Fruit fly (Drosophila melanogaster) whole organism, embryonic: ENCODE data around the gene Gcna.

Experiments used
- CG10274 ChIP-seq: fragments of 200-800 bp; sonication (Bioruptor generic); optimal IDR thresholded peaks from 3 replicates; lab custom pipeline; 2017; ENCODE audit warnings: missing biosample characterization, mild to moderate bottlenecking, missing genetic modification characterization
- CG11085 ChIP-seq: fragments of 200-800 bp; sonication (Bioruptor generic); IDR thresholded peaks from 2 replicates; pipeline ENCODE4 v1.3.6; 2022; ENCODE audit warnings: missing biosample characterization, missing genetic modification characterization
- CG12219 ChIP-seq: fragments of 200-800 bp; sonication (Bioruptor generic); optimal IDR thresholded peaks from 3 replicates; lab custom pipeline; 2018; ENCODE audit warnings: missing biosample characterization, mild to moderate bottlenecking, missing genetic modification characterization
- CG12299 ChIP-seq: fragments of 200-800 bp; sonication (Bioruptor generic); optimal IDR thresholded peaks from 2 replicates; lab custom pipeline; 2018; ENCODE audit warnings: missing biosample characterization, mild to moderate bottlenecking, missing genetic modification characterization
- CG12391 ChIP-seq: fragments of 200-800 bp; sonication (Bioruptor generic); optimal IDR thresholded peaks from 3 replicates; lab custom pipeline; 2018; ENCODE audit warnings: missing biosample characterization, mild to moderate bottlenecking, missing genetic modification characterization, moderate library complexity
- CG14014 ChIP-seq: fragments of 200-800 bp; sonication (Bioruptor generic); IDR thresholded peaks from 2 replicates; pipeline ENCODE4 v1.3.6; 2022; ENCODE audit warnings: missing biosample characterization, missing genetic modification characterization
- CG15601 ChIP-seq: fragments of 200-800 bp; sonication (Bioruptor generic); optimal IDR thresholded peaks from 3 replicates; lab custom pipeline; 2019; ENCODE audit warnings: missing biosample characterization, mild to moderate bottlenecking, missing genetic modification characterization, moderate library complexity
- CG1602 ChIP-seq: fragments of 200-800 bp; sonication (Bioruptor generic); optimal IDR thresholded peaks from 3 replicates; lab custom pipeline; 2016; ENCODE audit warnings: missing biosample characterization, missing genetic modification characterization
- CG16813 ChIP-seq: fragments of 200-800 bp; sonication (Bioruptor generic); IDR thresholded peaks from 3 replicates; pipeline ENCODE4 v1.3.6; 2022; ENCODE audit warnings: missing biosample characterization, missing genetic modification characterization; ENCODE audit not compliant: partially characterized antibody
- CG18262 ChIP-seq: fragments of 200-800 bp; optimal IDR thresholded peaks from 3 replicates; lab custom pipeline; 2019; ENCODE audit warnings: missing biosample characterization, mild to moderate bottlenecking, missing genetic modification characterization, moderate library complexity
- CG30020 ChIP-seq: fragments of 200-800 bp; optimal IDR thresholded peaks from 2 replicates; lab custom pipeline; 2019; ENCODE audit warnings: missing biosample characterization, mild to moderate bottlenecking, missing genetic modification characterization, moderate library complexity
- CG30403 ChIP-seq: fragments of 200-800 bp; sonication (Bioruptor generic); optimal IDR thresholded peaks from 3 replicates; lab custom pipeline; 2016; ENCODE audit warnings: missing biosample characterization, missing genetic modification characterization
- CG32772 ChIP-seq: fragments of 200-800 bp; sonication (Bioruptor generic); IDR thresholded peaks from 2 replicates; pipeline ENCODE4 v1.3.6; 2022; ENCODE audit warnings: missing biosample characterization, missing genetic modification characterization
- CG4360 ChIP-seq: fragments of 200-800 bp; sonication (Bioruptor generic); IDR thresholded peaks from 2 replicates; pipeline ENCODE4 v1.3.6; 2022; ENCODE audit warnings: missing biosample characterization, missing genetic modification characterization
- CG4854 ChIP-seq: fragments of 200-800 bp; sonication (Bioruptor generic); optimal IDR thresholded peaks from 2 replicates; lab custom pipeline; 2016; ENCODE audit warnings: missing biosample characterization, missing genetic modification characterization, inconsistent platforms
- CG6175 ChIP-seq: fragments of 200-800 bp; sonication (Bioruptor generic); IDR thresholded peaks from 3 replicates; pipeline ENCODE4 v1.3.6; 2022; ENCODE audit warnings: missing biosample characterization, missing genetic modification characterization
- CG7839 ChIP-seq: fragments of 200-800 bp; sonication (Bioruptor generic); optimal IDR thresholded peaks from 3 replicates; lab custom pipeline; 2018; ENCODE audit warnings: missing biosample characterization, mild to moderate bottlenecking, missing genetic modification characterization, moderate library complexity
- CG8478 ChIP-seq: fragments of >200 bp; optimal IDR thresholded peaks from 2 replicates; lab custom pipeline; 2018
- CG8765 ChIP-seq: fragments of 200-800 bp; sonication (Bioruptor generic); IDR thresholded peaks from 2 replicates; pipeline ENCODE4 v1.3.6; 2022; ENCODE audit warnings: missing biosample characterization, missing genetic modification characterization
- CG9609 ChIP-seq: fragments of 200-800 bp; sonication (Bioruptor generic); optimal IDR thresholded peaks from 3 replicates; lab custom pipeline; 2016; ENCODE audit warnings: missing biosample characterization, missing genetic modification characterization
- CG9876 ChIP-seq: fragments of 200-800 bp; sonication (Bioruptor generic); optimal IDR thresholded peaks from 2 replicates; lab custom pipeline; 2016; ENCODE audit warnings: missing biosample characterization, missing genetic modification characterization
- CG9932 ChIP-seq: fragments of 200-800 bp; sonication (Bioruptor generic); IDR thresholded peaks from 2 replicates; pipeline ENCODE4 v1.3.6; 2022; ENCODE audit warnings: missing biosample characterization, missing genetic modification characterization
- D19B ChIP-seq: fragments of 200-800 bp; sonication (Bioruptor generic); optimal IDR thresholded peaks from 2 replicates; lab custom pipeline; 2017; ENCODE audit warnings: missing biosample characterization, mild to moderate bottlenecking, missing genetic modification characterization
- Eip74EF ChIP-seq, 2 experiments: fragments of 200-800 bp in 1 of 2; fragments of >200 bp in 1 of 2; sonication (Bioruptor generic) in 1 of 2; optimal IDR thresholded peaks; 2 replicates each; lab custom pipeline; 2017 to 2019; ENCODE audit warnings: missing biosample characterization in 2 of 2, missing genetic modification characterization in 2 of 2, mild to moderate bottlenecking in 1 of 2, moderate library complexity in 1 of 2
- Ets97D ChIP-seq: fragments of 200-800 bp; sonication (Bioruptor generic); optimal IDR thresholded peaks from 3 replicates; lab custom pipeline; 2016; ENCODE audit warnings: missing biosample characterization, missing genetic modification characterization
- Fer1 ChIP-seq: fragments of 200-800 bp; sonication (Bioruptor generic); optimal IDR thresholded peaks from 2 replicates; lab custom pipeline; 2017; ENCODE audit warnings: missing biosample characterization, mild to moderate bottlenecking, missing genetic modification characterization
- Gug ChIP-seq: fragments of 200-800 bp; sonication (Bioruptor generic); IDR thresholded peaks from 4 replicates; pipeline ENCODE4 v1.3.6; 2022; ENCODE audit warnings: missing biosample characterization, missing genetic modification characterization
- HLH3B ChIP-seq: fragments of 200-800 bp; sonication (Bioruptor generic); IDR thresholded peaks from 2 replicates; pipeline ENCODE4 v1.3.6; 2022; ENCODE audit warnings: missing biosample characterization, missing genetic modification characterization
- MTF-1 ChIP-seq: fragments of 200-800 bp; sonication (Bioruptor generic); optimal IDR thresholded peaks from 2 replicates; lab custom pipeline; 2018; ENCODE audit warnings: missing biosample characterization, mild to moderate bottlenecking, missing genetic modification characterization, borderline replicate concordance
- Mrtf ChIP-seq: fragments of 200-800 bp; sonication (Bioruptor generic); IDR thresholded peaks from 3 replicates; pipeline ENCODE4 v1.3.6; 2022; ENCODE audit warnings: missing biosample characterization, missing genetic modification characterization
- NC2α ChIP-seq: fragments of 200-800 bp; sonication (Bioruptor generic); optimal IDR thresholded peaks from 2 replicates; lab custom pipeline; 2016; ENCODE audit warnings: missing biosample characterization, missing genetic modification characterization
- Opbp ChIP-seq: fragments of 200-800 bp; sonication (Bioruptor generic); IDR thresholded peaks from 3 replicates; pipeline ENCODE4 v1.3.6; 2022; ENCODE audit warnings: missing biosample characterization, missing genetic modification characterization; ENCODE audit not compliant: partially characterized antibody
- Poxn ChIP-seq: fragments of 200-800 bp; sonication (Bioruptor generic); IDR thresholded peaks from 2 replicates; pipeline ENCODE4 v1.3.6; 2022; ENCODE audit warnings: missing biosample characterization, missing genetic modification characterization
- Six4 ChIP-seq: fragments of 200-800 bp; sonication (Bioruptor generic); optimal IDR thresholded peaks from 2 replicates; lab custom pipeline; 2016; ENCODE audit warnings: missing biosample characterization, missing genetic modification characterization
- Xrp1 ChIP-seq: fragments of 200-800 bp; sonication (Bioruptor generic); IDR thresholded peaks from 2 replicates; pipeline ENCODE4 v1.3.6; 2022; ENCODE audit warnings: missing biosample characterization, missing genetic modification characterization
- dimm ChIP-seq: fragments of 200-800 bp; sonication (Bioruptor generic); IDR thresholded peaks from 2 replicates; pipeline ENCODE4 v1.3.6; 2022; ENCODE audit warnings: missing biosample characterization, missing genetic modification characterization
- eve ChIP-seq, 2 experiments: fragments of >200 bp; optimal IDR thresholded peaks; 2 replicates each; lab custom pipeline; 2017; ENCODE audit warnings: missing biosample characterization in 2 of 2, missing genetic modification characterization in 2 of 2
- exex ChIP-seq: fragments of 200-800 bp; sonication (Bioruptor generic); optimal IDR thresholded peaks from 4 replicates; lab custom pipeline; 2018; ENCODE audit warnings: missing biosample characterization, mild to moderate bottlenecking, missing genetic modification characterization, moderate library complexity
- ftz-f1 ChIP-seq: fragments of 200-800 bp; sonication (Bioruptor generic); optimal IDR thresholded peaks from 2 replicates; lab custom pipeline; 2016; ENCODE audit warnings: missing biosample characterization, missing genetic modification characterization
- gcm ChIP-seq: fragments of 200-800 bp; sonication (Bioruptor generic); optimal IDR thresholded peaks from 2 replicates; lab custom pipeline; 2019; ENCODE audit warnings: missing biosample characterization, mild to moderate bottlenecking, missing genetic modification characterization, moderate library complexity
- hbn ChIP-seq: fragments of 200-800 bp; sonication (Bioruptor generic); IDR thresholded peaks from 2 replicates; pipeline ENCODE4 v1.3.6; 2022; ENCODE audit warnings: missing biosample characterization, missing genetic modification characterization; ENCODE audit not compliant: partially characterized antibody
- hkb ChIP-seq, 2 experiments: fragments of 200-800 bp in 1 of 2; fragments of >200 bp in 1 of 2; sonication (Bioruptor generic) in 1 of 2; IDR thresholded peaks in 1 of 2; optimal IDR thresholded peaks in 1 of 2; 2 replicates each; pipeline versions ENCODE4 v1.3.6 to Lab custom; 2017 to 2022; ENCODE audit warnings: missing biosample characterization in 1 of 2, missing genetic modification characterization in 1 of 2
- ind ChIP-seq: fragments of 200-800 bp; sonication (Bioruptor generic); optimal IDR thresholded peaks from 3 replicates; lab custom pipeline; 2016; ENCODE audit warnings: missing biosample characterization, missing genetic modification characterization
- lab ChIP-seq: fragments of 200-800 bp; sonication (Bioruptor generic); optimal IDR thresholded peaks from 3 replicates; lab custom pipeline; 2017; ENCODE audit warnings: missing biosample characterization, missing genetic modification characterization, mild to moderate bottlenecking, moderate library complexity, missing genetic modification reagents
- maf-S ChIP-seq: fragments of 200-800 bp; sonication (Bioruptor generic); optimal IDR thresholded peaks from 2 replicates; lab custom pipeline; 2016; ENCODE audit warnings: missing biosample characterization, missing genetic modification characterization
- pan ChIP-seq, 4 experiments: fragments of >200 bp in 3 of 4; fragments of 200-800 bp in 1 of 4; sonication (Bioruptor generic) in 1 of 4; optimal IDR thresholded peaks in 3 of 4; IDR thresholded peaks in 1 of 4; 2 replicates each; pipeline versions ENCODE4 v1.3.6 to Lab custom; 2017 to 2022; ENCODE audit warnings: missing biosample characterization in 2 of 4, missing genetic modification characterization in 2 of 4, mixed read lengths in 1 of 4
- ranshi ChIP-seq: fragments of 200-800 bp; sonication (Bioruptor generic); IDR thresholded peaks from 2 replicates; pipeline ENCODE4 v1.3.6; 2022; ENCODE audit warnings: missing biosample characterization, missing genetic modification characterization
- shn ChIP-seq: fragments of 200-800 bp; sonication (Bioruptor generic); optimal IDR thresholded peaks from 3 replicates; lab custom pipeline; 2016; ENCODE audit warnings: missing biosample characterization, missing genetic modification characterization
- vfl ChIP-seq: fragments of 200-800 bp; sonication (Bioruptor generic); optimal IDR thresholded peaks from 2 replicates; lab custom pipeline; 2016; ENCODE audit warnings: missing biosample characterization, missing genetic modification characterization

Gene Gcna

DNA sequence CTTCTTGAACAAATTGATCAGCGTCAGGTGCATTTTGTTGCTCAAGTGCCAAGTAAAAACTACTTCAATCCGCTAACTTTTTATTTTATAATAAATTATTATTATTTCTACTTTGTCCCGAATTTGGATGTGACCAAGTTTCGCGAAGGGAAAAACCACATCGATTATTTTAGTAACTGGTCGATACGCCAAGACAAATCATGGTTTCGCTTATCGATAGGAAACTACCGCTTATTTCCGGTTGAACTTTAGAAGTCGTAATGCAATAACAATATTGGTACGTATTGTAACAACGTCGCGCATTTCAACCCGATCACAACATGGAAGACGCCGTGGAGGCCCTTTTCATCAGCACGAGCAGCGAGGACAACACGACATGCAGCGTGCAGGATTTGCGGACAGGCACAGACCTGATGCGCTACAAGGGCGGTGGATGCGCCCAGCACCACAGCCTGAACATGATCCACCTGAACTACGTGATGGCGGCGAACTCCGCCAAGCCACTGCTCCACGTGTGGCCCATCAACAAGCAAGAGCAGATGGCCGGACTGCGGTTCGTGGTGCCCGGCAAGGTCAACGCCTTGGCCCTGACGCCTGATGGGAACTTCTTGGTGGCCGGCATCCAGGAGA, 11.6 kb upstream of the Gcna start, which contains the start of the genes CG14817 and CG14805 (continued):
- TF ChIP-seq CG30403 (GFP tag; lab: Kevin White, UChicago) (peak; percentile 41), CG8478 (no peak), exex (tag; lab: Kevin White, UChicago) (no peak), CG12299 (tag; lab: Kevin White, UChicago) (peak; percentile 81), Poxn (no peak), CG6175 (GFP tag; lab: Robert Waterston, UW) (no peak), vfl (no peak), CG14014 (peak; percentile 22; the same call in 1 of the 2 replicates), Six4 (GFP tag; lab: Kevin White, UChicago) (peak; percentile 34), hkb (optimal IDR thresholded peaks at IDR 0.05; lab: Kevin White, UChicago) (no peak), hkb (GFP tag; IDR thresholded peaks at IDR 0.05; lab: Robert Waterston, UW) (peak; percentile 59; the same call in 1 of the 2 replicates), maf-S (no peak), Eip74EF (GFP tag; optimal IDR thresholded peaks at IDR 0.05; lab: Kevin White, UChicago) (peak in 1 of 2 experiments; percentile 55), ranshi (GFP tag; lab: Robert Waterston, UW) (peak; percentile 19; the same call in 1 of the 2 replicates), CG4360 (GFP tag; lab: Robert Waterston, UW) (no peak), Xrp1 (0 out of 2 replicates have a peak, but pooled peaks have one; percentile 9), Ets97D (GFP tag; lab: Kevin White, UChicago) (peak; percentile 98), CG15601 (tag; lab: Kevin White, UChicago) (peak; percentile 74), HLH3B (0 out of 2 replicates have a peak, but pooled peaks have one; percentile 33), D19B (GFP tag; lab: Kevin White, UChicago) (peak; percentile 52), CG8765 (GFP tag; lab: Robert Waterston, UW) (no peak), CG7839 (tag; lab: Kevin White, UChicago) (peak; percentile 66), Gug (no peak), eve (GFP tag; optimal IDR thresholded peaks at IDR 0.05; lab: Kevin White, UChicago) (no peak), shn (GFP tag; lab: Kevin White, UChicago) (no peak), ind (GFP tag; lab: Kevin White, UChicago) (no peak), CG12391 (tag; lab: Kevin White, UChicago) (peak; percentile 76), Opbp (GFP tag; lab: Robert Waterston, UW) (peak; percentile 70), dimm (GFP tag; lab: Robert Waterston, UW) (no peak), CG18262 (tag; lab: Kevin White, UChicago) (peak; percentile 58), Fer1 (peak; percentile 93), CG30020 (tag; lab: Kevin White, UChicago) (peak; percentile 40), MTF-1 (GFP tag; lab: Kevin White, UChicago) (peak; percentile 92), hbn (GFP tag; lab: Robert Waterston, UW) (peak; percentile 62), CG4854 (GFP tag; lab: Kevin White, UChicago) (peak; percentile 48), CG11085 (GFP tag; lab: Robert Waterston, UW) (peak; percentile 20; the same call in 1 of the 2 replicates), CG32772 (GFP tag; lab: Robert Waterston, UW) (no peak), NC2α (GFP tag; lab: Kevin White, UChicago) (no peak), pan (optimal IDR thresholded peaks at IDR 0.05; lab: Kevin White, UChicago) (no peak), pan (GFP tag; optimal IDR thresholded peaks at IDR 0.05 in 1 of 2, IDR thresholded peaks at IDR 0.05 in 1 of 2) (peak in 1 of 2 experiments; percentile 56), CG12219 (GFP tag; lab: Kevin White, UChicago) (peak; percentile 79), gcm (GFP tag; lab: Kevin White, UChicago) (peak; percentile 79), CG16813 (GFP tag; lab: Robert Waterston, UW) (peak; percentile 58), Mrtf (GFP tag; lab: Robert Waterston, UW) (0 out of 3 replicates have a peak, but pooled peaks have one; percentile 8), CG9609 (no peak), CG1602 (GFP tag; lab: Kevin White, UChicago) (no peak), CG9876 (GFP tag; lab: Kevin White, UChicago) (no peak), CG10274 (GFP tag; lab: Kevin White, UChicago) (peak; percentile 54), lab (GFP tag; lab: Kevin White, UChicago) (peak; percentile 92), CG9932 (GFP tag; lab: Robert Waterston, UW) (no peak; the same call in 1 of the 2 replicates), ftz-f1 (peak; percentile 31)
